Fruit fly (Drosophila melanogaster) whole organism, embryonic: ENCODE data around the gene CG4009.

ENCODE experiments used
- Bdp1 ChIP-seq: fragments of 200-800 bp; sonication (Bioruptor generic); optimal IDR thresholded peaks from 3 replicates; lab custom pipeline; 2016; ENCODE audit warnings: missing biosample characterization, missing genetic modification characterization
- CG10209 ChIP-seq: fragments of 200-800 bp; sonication (Bioruptor generic); optimal IDR thresholded peaks from 3 replicates; lab custom pipeline; 2017; ENCODE audit warnings: missing biosample characterization, mild to moderate bottlenecking, missing genetic modification characterization, missing genetic modification reagents
- CG10565 ChIP-seq: fragments of 200-800 bp; sonication (Bioruptor generic); optimal IDR thresholded peaks from 3 replicates; lab custom pipeline; 2016; ENCODE audit warnings: missing biosample characterization, mild to moderate bottlenecking, missing genetic modification characterization
- CG11085 ChIP-seq: fragments of 200-800 bp; sonication (Bioruptor generic); IDR thresholded peaks from 2 replicates; pipeline ENCODE4 v1.3.6; 2022; ENCODE audit warnings: missing biosample characterization, missing genetic modification characterization
- CG11398 ChIP-seq: fragments of 200-800 bp; sonication (Bioruptor generic); optimal IDR thresholded peaks from 2 replicates; lab custom pipeline; 2016; ENCODE audit warnings: missing biosample characterization, missing genetic modification characterization
- CG11723 ChIP-seq: fragments of 200-800 bp; sonication (Bioruptor generic); optimal IDR thresholded peaks from 2 replicates; lab custom pipeline; 2017; ENCODE audit warnings: missing biosample characterization, mild to moderate bottlenecking, missing genetic modification characterization
- CG12236 ChIP-seq: fragments of 200-800 bp; sonication (Bioruptor generic); optimal IDR thresholded peaks from 2 replicates; lab custom pipeline; 2016; ENCODE audit warnings: missing biosample characterization, missing genetic modification characterization
- CG18476 ChIP-seq: fragments of 200-800 bp; sonication (Bioruptor generic); optimal IDR thresholded peaks from 2 replicates; lab custom pipeline; 2016; ENCODE audit warnings: missing biosample characterization, mild to moderate bottlenecking, missing genetic modification characterization
- CG2129 ChIP-seq: fragments of 200-800 bp; sonication (Bioruptor generic); IDR thresholded peaks from 2 replicates; pipeline ENCODE4 v1.3.6; 2022; ENCODE audit warnings: missing biosample characterization, missing genetic modification characterization; ENCODE audit not compliant: partially characterized antibody
- CG33557 ChIP-seq: fragments of 200-800 bp; sonication (Bioruptor generic); optimal IDR thresholded peaks from 2 replicates; lab custom pipeline; 2019; ENCODE audit warnings: missing biosample characterization, mild to moderate bottlenecking, missing genetic modification characterization, moderate library complexity
- CG3847 ChIP-seq: fragments of 200-800 bp; sonication (Bioruptor generic); IDR thresholded peaks from 2 replicates; pipeline ENCODE4 v1.3.6; 2022; ENCODE audit warnings: missing biosample characterization, missing genetic modification characterization
- CG7786 ChIP-seq: fragments of 200-800 bp; sonication (Bioruptor generic); optimal IDR thresholded peaks from 2 replicates; lab custom pipeline; 2016; ENCODE audit warnings: missing biosample characterization, missing genetic modification characterization
- CG9727 ChIP-seq: fragments of 200-800 bp; sonication (Bioruptor generic); optimal IDR thresholded peaks from 3 replicates; lab custom pipeline; 2017; ENCODE audit warnings: missing biosample characterization, mild to moderate bottlenecking, missing genetic modification characterization
- CHES-1-like ChIP-seq: fragments of 200-800 bp; sonication (Bioruptor generic); optimal IDR thresholded peaks from 2 replicates; lab custom pipeline; 2016; ENCODE audit warnings: missing biosample characterization, missing genetic modification characterization
- Doc3 ChIP-seq: fragments of 200-800 bp; sonication (Bioruptor generic); IDR thresholded peaks from 3 replicates; pipeline ENCODE4 v1.3.6; 2022; ENCODE audit warnings: missing biosample characterization, missing genetic modification characterization; ENCODE audit not compliant: partially characterized antibody
- Eip74EF ChIP-seq, 2 experiments: fragments of 200-800 bp in 1 of 2; fragments of >200 bp in 1 of 2; sonication (Bioruptor generic) in 1 of 2; optimal IDR thresholded peaks; 2 replicates each; lab custom pipeline; 2017 to 2019; ENCODE audit warnings: missing biosample characterization in 2 of 2, missing genetic modification characterization in 2 of 2, mild to moderate bottlenecking in 1 of 2, moderate library complexity in 1 of 2
- HLHmδ ChIP-seq: fragments of 200-800 bp; sonication (Bioruptor generic); optimal IDR thresholded peaks from 2 replicates; lab custom pipeline; 2018; ENCODE audit warnings: missing biosample characterization, mild to moderate bottlenecking, missing genetic modification characterization, moderate library complexity
- Hmx ChIP-seq: fragments of 200-800 bp; sonication (Bioruptor generic); optimal IDR thresholded peaks from 2 replicates; lab custom pipeline; 2016; ENCODE audit warnings: missing biosample characterization, missing genetic modification characterization
- Hr51 ChIP-seq, 2 experiments: fragments of 200-800 bp; sonication (Bioruptor generic); optimal IDR thresholded peaks; 2 replicates in 1 of 2; 3 replicates in 1 of 2; lab custom pipeline; 2016 to 2018; ENCODE audit warnings: missing biosample characterization in 2 of 2, missing genetic modification characterization in 2 of 2, mild to moderate bottlenecking in 1 of 2, moderate library complexity in 1 of 2
- Hsf ChIP-seq: fragments of 200-800 bp; sonication (Bioruptor generic); optimal IDR thresholded peaks from 3 replicates; lab custom pipeline; 2016; ENCODE audit warnings: missing biosample characterization, missing genetic modification characterization
- Jarid2 ChIP-seq: fragments of 200-800 bp; sonication (Bioruptor generic); optimal IDR thresholded peaks from 3 replicates; lab custom pipeline; 2017; ENCODE audit warnings: mild to moderate bottlenecking, missing biosample characterization, missing genetic modification reagents, missing genetic modification characterization
- Kr ChIP-seq: fragments of 200-800 bp; sonication (Bioruptor generic); optimal IDR thresholded peaks from 2 replicates; lab custom pipeline; 2017; ENCODE audit warnings: missing biosample characterization, mild to moderate bottlenecking, missing genetic modification characterization
- Mad ChIP-seq: fragments of 200-800 bp; sonication (Bioruptor generic); optimal IDR thresholded peaks from 2 replicates; lab custom pipeline; 2016; ENCODE audit warnings: missing biosample characterization, missing genetic modification characterization
- Mes4 ChIP-seq: fragments of 200-800 bp; sonication (Bioruptor generic); optimal IDR thresholded peaks from 2 replicates; lab custom pipeline; 2016; ENCODE audit warnings: missing biosample characterization, missing genetic modification characterization
- NC2α ChIP-seq: fragments of 200-800 bp; sonication (Bioruptor generic); optimal IDR thresholded peaks from 2 replicates; lab custom pipeline; 2016; ENCODE audit warnings: missing biosample characterization, missing genetic modification characterization
- NfI ChIP-seq: fragments of 200-800 bp; sonication (Bioruptor generic); optimal IDR thresholded peaks from 3 replicates; lab custom pipeline; 2018; ENCODE audit warnings: missing biosample characterization, mild to moderate bottlenecking, missing genetic modification characterization, moderate library complexity
- Sry-β ChIP-seq: fragments of 200-800 bp; sonication (Bioruptor generic); optimal IDR thresholded peaks from 2 replicates; lab custom pipeline; 2018; ENCODE audit warnings: missing biosample characterization, mild to moderate bottlenecking, missing genetic modification characterization, moderate library complexity
- br ChIP-seq: fragments of >200 bp; optimal IDR thresholded peaks from 2 replicates; lab custom pipeline; 2017
- bsh ChIP-seq, 2 experiments: fragments of 200-800 bp; sonication (Bioruptor generic); optimal IDR thresholded peaks; 2 replicates each; lab custom pipeline; 2017 to 2018; ENCODE audit warnings: mild to moderate bottlenecking in 2 of 2, missing biosample characterization in 2 of 2, missing genetic modification characterization in 2 of 2, moderate library complexity in 1 of 2
- cas ChIP-seq: fragments of 200-800 bp; sonication (Bioruptor generic); IDR thresholded peaks from 2 replicates; pipeline ENCODE4 v1.3.6; 2022; ENCODE audit warnings: missing biosample characterization, missing genetic modification characterization
- cg ChIP-seq: fragments of 200-800 bp; sonication (Bioruptor generic); optimal IDR thresholded peaks from 3 replicates; lab custom pipeline; 2019; ENCODE audit warnings: missing biosample characterization, mild to moderate bottlenecking, missing genetic modification characterization, moderate library complexity
- dm ChIP-seq: fragments of 200-800 bp; sonication (Bioruptor generic); optimal IDR thresholded peaks from 3 replicates; lab custom pipeline; 2016; ENCODE audit warnings: missing biosample characterization, missing genetic modification characterization
- dmrt11E ChIP-seq: fragments of 200-800 bp; sonication (Bioruptor generic); optimal IDR thresholded peaks from 3 replicates; lab custom pipeline; 2018; ENCODE audit warnings: missing biosample characterization, mild to moderate bottlenecking, missing genetic modification characterization, moderate library complexity
- eve ChIP-seq, 2 experiments: fragments of >200 bp; optimal IDR thresholded peaks; 2 replicates each; lab custom pipeline; 2017; ENCODE audit warnings: missing biosample characterization in 2 of 2, missing genetic modification characterization in 2 of 2
- exex ChIP-seq: fragments of 200-800 bp; sonication (Bioruptor generic); optimal IDR thresholded peaks from 4 replicates; lab custom pipeline; 2018; ENCODE audit warnings: missing biosample characterization, mild to moderate bottlenecking, missing genetic modification characterization, moderate library complexity
- fd3F ChIP-seq: fragments of 200-800 bp; sonication (Bioruptor generic); optimal IDR thresholded peaks from 2 replicates; lab custom pipeline; 2018; ENCODE audit warnings: missing biosample characterization, mild to moderate bottlenecking, missing genetic modification characterization, moderate library complexity
- gcm2 ChIP-seq: fragments of 200-800 bp; sonication (Bioruptor generic); optimal IDR thresholded peaks from 2 replicates; lab custom pipeline; 2016; ENCODE audit warnings: missing biosample characterization, missing genetic modification characterization
- gsb-n ChIP-seq: fragments of 200-800 bp; sonication (Bioruptor generic); optimal IDR thresholded peaks from 3 replicates; lab custom pipeline; 2018; ENCODE audit warnings: missing biosample characterization, mild to moderate bottlenecking, missing genetic modification characterization
- h ChIP-seq: fragments of >200 bp; optimal IDR thresholded peaks from 2 replicates; lab custom pipeline; 2017
- her ChIP-seq: fragments of 200-800 bp; sonication (Bioruptor generic); optimal IDR thresholded peaks from 2 replicates; lab custom pipeline; 2016; ENCODE audit warnings: missing biosample characterization, missing genetic modification characterization
- hkb ChIP-seq, 2 experiments: fragments of 200-800 bp in 1 of 2; fragments of >200 bp in 1 of 2; sonication (Bioruptor generic) in 1 of 2; IDR thresholded peaks in 1 of 2; optimal IDR thresholded peaks in 1 of 2; 2 replicates each; pipeline versions ENCODE4 v1.3.6 to Lab custom; 2017 to 2022; ENCODE audit warnings: missing biosample characterization in 1 of 2, missing genetic modification characterization in 1 of 2
- mam ChIP-seq: fragments of 200-800 bp; sonication (Bioruptor generic); optimal IDR thresholded peaks from 3 replicates; lab custom pipeline; 2016; ENCODE audit warnings: missing biosample characterization, missing genetic modification characterization
- nerfin-1 ChIP-seq: fragments of 200-800 bp; sonication (Bioruptor generic); optimal IDR thresholded peaks from 3 replicates; lab custom pipeline; 2019; ENCODE audit warnings: missing biosample characterization, mild to moderate bottlenecking, missing genetic modification characterization, moderate library complexity
- onecut ChIP-seq: fragments of 200-800 bp; sonication (Bioruptor generic); IDR thresholded peaks from 2 replicates; pipeline ENCODE4 v1.3.6; 2022; ENCODE audit warnings: missing biosample characterization, missing genetic modification characterization
- otp ChIP-seq: fragments of 200-800 bp; sonication (Bioruptor generic); IDR thresholded peaks from 3 replicates; pipeline ENCODE4, ENCODE4 v1.3.6; 2022; ENCODE audit warnings: missing biosample characterization, missing genetic modification characterization
- pita ChIP-seq: fragments of 200-800 bp; sonication (Bioruptor generic); optimal IDR thresholded peaks from 2 replicates; lab custom pipeline; 2017; ENCODE audit warnings: missing biosample characterization, mild to moderate bottlenecking, missing genetic modification characterization
- run ChIP-seq: fragments of 200-800 bp; sonication (Bioruptor generic); optimal IDR thresholded peaks from 3 replicates; lab custom pipeline; 2018; ENCODE audit warnings: missing biosample characterization, mild to moderate bottlenecking, missing genetic modification characterization
- sr ChIP-seq: fragments of 200-800 bp; sonication (Bioruptor generic); IDR thresholded peaks from 3 replicates; pipeline ENCODE4 v1.3.6; 2022; ENCODE audit warnings: missing biosample characterization, missing genetic modification characterization
- yki ChIP-seq: fragments of >200 bp; optimal IDR thresholded peaks from 3 replicates; lab custom pipeline; 2018

The CG4009 gene

dm6 chr3R:17078961-17079858, 43.4 kb upstream of the CG4009 start (continued):
- TF ChIP-seq cg (GFP tag; lab: Kevin White, UChicago): peak; percentile 88
- peak; percentile 86 for TF ChIP-seq Kr (GFP tag; lab: Kevin White, UChicago)
- no peak for TF ChIP-seq CG18476 (GFP tag; lab: Kevin White, UChicago)
- TF ChIP-seq h (lab: Kevin White, UChicago): no peak
- no peak for TF ChIP-seq gcm2
- no peak for TF ChIP-seq gsb-n
- no peak for TF ChIP-seq CG3847 (GFP tag; lab: Robert Waterston, UW)
- no peak for TF ChIP-seq fd3F (GFP tag; lab: Kevin White, UChicago)
- peak; percentile 5 for TF ChIP-seq exex (tag; lab: Kevin White, UChicago)
- TF ChIP-seq hkb (optimal IDR thresholded peaks at IDR 0.05; lab: Kevin White, UChicago): no peak
- TF ChIP-seq hkb (GFP tag; IDR thresholded peaks at IDR 0.05; lab: Robert Waterston, UW): 0 out of 2 replicates have a peak, but pooled peaks have one; percentile 7
- TF ChIP-seq CG11398: no peak
- TF ChIP-seq Mad: no peak
- TF ChIP-seq Eip74EF (GFP tag; optimal IDR thresholded peaks at IDR 0.05; lab: Kevin White, UChicago): no peak
- no peak for TF ChIP-seq Doc3 (GFP tag; lab: Robert Waterston, UW)
- TF ChIP-seq yki (lab: Kevin White, UChicago): no peak
- no peak for TF ChIP-seq dm (GFP tag; lab: Kevin White, UChicago)
- TF ChIP-seq br (lab: Kevin White, UChicago): no peak
- no peak for TF ChIP-seq sr (GFP tag; lab: Robert Waterston, UW)
- TF ChIP-seq CG9727 (GFP tag; lab: Kevin White, UChicago): no peak
- TF ChIP-seq onecut (GFP tag; lab: Robert Waterston, UW): no peak
- TF ChIP-seq CHES-1-like (GFP tag; lab: Kevin White, UChicago): no peak
- no peak for TF ChIP-seq CG12236 (GFP tag; lab: Kevin White, UChicago)
- no peak for TF ChIP-seq Bdp1 (GFP tag; lab: Kevin White, UChicago)
- TF ChIP-seq Mes4 (GFP tag; lab: Kevin White, UChicago): no peak
- TF ChIP-seq run (tag; lab: Kevin White, UChicago): no peak
- no peak for TF ChIP-seq Hsf (GFP tag; lab: Kevin White, UChicago)
- no peak for TF ChIP-seq otp (GFP tag; lab: Robert Waterston, UW)
- TF ChIP-seq pita (GFP tag; lab: Kevin White, UChicago): no peak
- TF ChIP-seq CG11723 (GFP tag; lab: Kevin White, UChicago): no peak
- TF ChIP-seq her (GFP tag; lab: Kevin White, UChicago): peak; percentile 33
- TF ChIP-seq HLHmδ (GFP tag; lab: Kevin White, UChicago): peak; percentile 98
- TF ChIP-seq CG2129: no peak
- TF ChIP-seq dmrt11E: peak; percentile 34
- no peak for TF ChIP-seq Jarid2 (GFP tag; lab: Kevin White, UChicago)
- TF ChIP-seq nerfin-1 (tag; lab: Kevin White, UChicago): peak; percentile 56
- TF ChIP-seq cas (GFP tag; lab: Robert Waterston, UW): no peak
- TF ChIP-seq bsh (GFP tag; optimal IDR thresholded peaks at IDR 0.05; lab: Kevin White, UChicago): peak in 1 of 2 experiments; percentile 37
- TF ChIP-seq Hr51 (GFP tag; optimal IDR thresholded peaks at IDR 0.05; lab: Kevin White, UChicago): no peak
- TF ChIP-seq CG10209 (GFP tag; lab: Kevin White, UChicago): no peak
- no peak for TF ChIP-seq CG11085 (GFP tag; lab: Robert Waterston, UW)
- TF ChIP-seq NfI (GFP tag; lab: Kevin White, UChicago): no peak
- TF ChIP-seq Hmx (GFP tag; lab: Kevin White, UChicago): no peak
- no peak for TF ChIP-seq NC2α
- no peak for TF ChIP-seq CG7786 (GFP tag; lab: Kevin White, UChicago)
- TF ChIP-seq Sry-β (GFP tag; lab: Kevin White, UChicago): no peak
- no peak for TF ChIP-seq CG10565 (GFP tag; lab: Kevin White, UChicago)
- TF ChIP-seq CG33557 (GFP tag; lab: Kevin White, UChicago): peak; percentile 63
- TF ChIP-seq eve (GFP tag; optimal IDR thresholded peaks at IDR 0.05; lab: Kevin White, UChicago): peak in 1 of 2 experiments; percentile 31
- TF ChIP-seq mam (GFP tag; lab: Kevin White, UChicago): no peak
